Worm (Caenorhabditis elegans): ENCODE results near the gene cest-1.1.

DNA sequence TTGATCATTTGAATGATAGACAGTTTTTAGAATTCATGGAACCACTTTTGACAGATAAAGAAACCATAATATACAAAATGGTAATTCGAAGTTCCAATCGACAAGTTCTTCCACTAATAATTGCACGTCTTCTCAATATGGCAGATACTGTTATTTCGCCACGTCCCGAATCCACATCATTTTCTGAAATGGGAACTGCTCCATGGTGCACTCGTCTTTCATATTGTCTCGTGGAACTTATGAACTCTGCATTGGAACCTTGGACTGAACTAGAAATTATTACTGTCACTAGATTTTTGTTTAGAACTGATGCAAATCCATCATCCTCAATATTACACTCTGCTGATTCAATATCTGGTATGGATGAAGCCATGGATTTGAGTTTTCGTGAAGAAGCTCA lies 20.6 kb upstream of the cest-1.1 start:
- no peak for TF ChIP-seq ama-1 (optimal IDR thresholded peaks at IDR 0.05)
- TF ChIP-seq tbx-37 (GFP tag; conservative IDR thresholded peaks at IDR 0.05), result no peak
- TF ChIP-seq hnd-1 (tag; optimal IDR thresholded peaks at IDR 0.05), result no peak
- no peak for TF ChIP-seq tbx-11 (GFP tag; IDR thresholded peaks at IDR 0.05)
- TF ChIP-seq F13C5.2 (tag; optimal IDR thresholded peaks at IDR 0.05), result no peak
- TF ChIP-seq pes-1 (GFP tag; IDR thresholded peaks at IDR 0.05), result no peak
- no peak for TF ChIP-seq flt-1 (GFP tag; IDR thresholded peaks at IDR 0.05)
- TF ChIP-seq aly-1 (tag; optimal IDR thresholded peaks at IDR 0.05), result no peak
- no peak for TF ChIP-seq tra-4 (tag; optimal IDR thresholded peaks at IDR 0.05)
- no peak for TF ChIP-seq scrt-1 (GFP tag; IDR thresholded peaks at IDR 0.05)
- TF ChIP-seq ets-7 (tag; optimal IDR thresholded peaks at IDR 0.05), result no peak
- no peak for TF ChIP-seq hmbx-1 (tag; optimal IDR thresholded peaks at IDR 0.05)
- TF ChIP-seq ceh-13 (GFP tag; optimal IDR thresholded peaks at IDR 0.05), result no peak

Data from whole organism, early embryonic.